Fruit fly (Drosophila melanogaster): ENCODE results near the gene CG4576.

dm6 chr3R:15836864-15837824 lies 11.6 kb downstream of the CG4576 start, which contains the start of the genes ND-23 and spn-E:
- TF ChIP-seq gl (tag; optimal IDR thresholded peaks at IDR 0.05) (no peak), CG4496 (GFP tag; IDR thresholded peaks at IDR 0.05) (0 out of 3 replicates have a peak, but pooled peaks have one; percentile 7), CG17806 (tag; optimal IDR thresholded peaks at IDR 0.05) (peak; percentile 14), rn (GFP tag; IDR thresholded peaks at IDR 0.05) (no peak)

Measured in whole organism, pupa.